Worm (Caenorhabditis elegans) whole organism, late embryonic: ENCODE measurements around the gene H43E16.1.

ENCODE experiments used
- ama-1 ChIP-seq: fragments of 150-350 bp; optimal IDR thresholded peaks from 2 replicates; lab custom pipeline; 2014
- ceh-18 ChIP-seq: sonication (generic microtip); optimal IDR thresholded peaks from 2 replicates; lab custom pipeline; 2016; ENCODE audit warnings: missing genetic modification characterization, missing compliant biosample characterization
- ceh-45 ChIP-seq: fragments of 200-800 bp; sonication (Bioruptor generic); IDR thresholded peaks from 2 replicates; pipeline ENCODE4 v1.3.6; 2022; ENCODE audit warnings: missing genetic modification reagents, missing genetic modification characterization, missing compliant biosample characterization
- ets-4 ChIP-seq: sonication (generic microtip); optimal IDR thresholded peaks from 2 replicates; lab custom pipeline; 2016; ENCODE audit warnings: missing genetic modification characterization, missing compliant biosample characterization
- pag-3 ChIP-seq: sonication (generic microtip); optimal IDR thresholded peaks from 2 replicates; lab custom pipeline; 2016; ENCODE audit warnings: missing compliant biosample characterization, missing genetic modification characterization, borderline replicate concordance
- pat-9 ChIP-seq: fragments of 200-800 bp; sonication (Bioruptor generic); optimal IDR thresholded peaks from 2 replicates; lab custom pipeline; 2018; ENCODE audit warnings: mild to moderate bottlenecking, missing genetic modification characterization, moderate library complexity, missing compliant biosample characterization
- pha-2 ChIP-seq: sonication (generic microtip); optimal IDR thresholded peaks from 2 replicates; lab custom pipeline; 2017; ENCODE audit warnings: mild to moderate bottlenecking, missing genetic modification characterization, missing compliant biosample characterization
- pha-4 ChIP-seq: fragments of 150-350 bp; optimal IDR thresholded peaks from 2 replicates; lab custom pipeline; 2018; ENCODE audit warnings: missing biosample characterization, missing genetic modification reagents, missing genetic modification characterization

DNA sequence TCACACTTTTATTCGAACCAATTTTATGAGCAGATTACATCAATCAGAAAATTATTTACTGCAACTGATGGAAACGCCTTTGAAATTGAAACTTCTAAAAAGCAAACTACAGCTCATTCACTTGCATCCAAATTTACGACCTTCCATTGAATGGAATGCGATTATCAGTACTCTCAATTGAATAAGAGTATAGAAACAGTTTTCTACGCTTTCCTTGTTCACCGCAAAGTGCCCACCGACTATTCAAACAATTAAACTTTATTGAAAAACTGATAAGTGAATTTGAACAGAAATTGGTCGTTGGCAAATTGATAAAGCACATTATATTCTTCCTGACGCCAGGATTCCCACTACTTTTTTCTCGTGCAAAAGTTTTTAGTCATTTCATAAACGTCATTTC, 8.2 kb upstream of the H43E16.1 start:
- TF ChIP-seq ets-4 (tag; lab: Kevin White, UChicago) (no peak), ama-1 (no peak), pha-2 (tag; lab: Kevin White, UChicago) (no peak), pag-3 (tag; lab: Kevin White, UChicago) (no peak), pha-4 (tag; lab: Kevin White, UChicago) (no peak), ceh-45 (no peak), pat-9 (tag; lab: Kevin White, UChicago) (no peak), ceh-18 (no peak)
